Fruit fly (Drosophila melanogaster) Kc167 (cell line): Measurements from ENCODE around the gene CG7945.

ENCODE experiments used
- Myc ChIP-seq: fragments of >200 bp; optimal IDR thresholded peaks from 2 replicates; lab custom pipeline; 2017; ENCODE audit warnings: missing external identifiers
- Sin3A ChIP-seq: fragments of >200 bp; optimal IDR thresholded peaks from 2 replicates; lab custom pipeline; 2018; ENCODE audit warnings: missing external identifiers
- h ChIP-seq: fragments of >200 bp; optimal IDR thresholded peaks from 3 replicates; lab custom pipeline; 2018; ENCODE audit warnings: missing external identifiers
- insv ChIP-seq: fragments of >200 bp; optimal IDR thresholded peaks from 3 replicates; lab custom pipeline; 2018; ENCODE audit warnings: missing external identifiers
- psq ChIP-seq: fragments of >200 bp; optimal IDR thresholded peaks from 2 replicates; lab custom pipeline; 2017; ENCODE audit warnings: missing external identifiers
- ttk ChIP-seq: sonication (Bioruptor generic); optimal IDR thresholded peaks from 2 replicates; lab custom pipeline; 2017; ENCODE audit warnings: missing external identifiers

CG7945 gene

DNA sequence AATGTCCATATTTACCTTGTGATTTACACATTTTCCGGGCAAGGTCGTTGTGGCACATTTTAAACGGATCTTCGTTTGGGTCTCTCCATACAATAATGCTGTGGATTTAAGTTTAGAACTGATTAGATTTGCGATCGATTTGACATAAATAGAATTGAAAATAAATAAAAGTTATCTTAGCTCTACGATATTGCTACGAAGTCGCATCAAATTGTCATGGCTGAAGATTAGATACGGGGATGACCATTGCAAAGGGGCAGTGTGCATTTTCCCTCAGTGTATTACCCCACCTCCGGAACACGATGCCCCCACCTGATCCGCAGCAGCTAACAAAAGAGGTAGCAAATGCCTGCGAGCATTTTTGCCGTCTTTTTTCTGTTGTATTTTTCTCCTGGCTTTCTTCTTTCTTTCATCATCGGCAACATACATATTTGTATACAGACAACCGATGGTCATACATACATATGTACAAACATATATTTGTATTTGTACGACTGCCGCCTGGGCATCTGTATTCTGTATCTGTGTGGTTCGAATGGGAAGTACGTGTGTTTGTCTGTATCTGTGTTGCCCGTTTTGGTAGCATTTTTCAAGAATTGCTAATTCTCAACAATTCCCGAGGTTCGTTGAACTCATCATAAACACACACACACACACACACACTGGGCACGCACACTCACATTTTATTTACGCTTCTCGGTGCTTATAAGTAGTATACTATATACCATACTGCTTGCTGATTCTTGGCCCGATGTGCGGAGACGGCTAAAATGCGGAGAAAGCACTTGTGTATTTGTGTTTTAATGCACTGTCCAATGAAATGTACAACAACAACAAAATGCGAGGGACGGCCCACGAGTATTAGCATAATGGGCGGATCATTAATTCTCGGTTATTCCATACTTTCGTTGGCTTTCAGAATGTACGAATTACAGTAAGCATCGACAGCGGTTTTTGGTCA lies 20.8 kb upstream of the CG7945 start:
- no peak for TF ChIP-seq ttk (lab: Kevin White, UChicago)

dm6 chr3L:15543467-15543866 lies 19.5 kb upstream of the CG7945 start:
- TF ChIP-seq Sin3A (no peak), Myc (lab: Kevin White, UChicago) (no peak), h (no peak), ttk (lab: Kevin White, UChicago) (no peak), psq (no peak), insv (lab: Kevin White, UChicago) (no peak)

dm6 chr3L:15543049-15543448 lies 19.1 kb upstream of the CG7945 start:
- TF ChIP-seq ttk (lab: Kevin White, UChicago) (no peak), psq (no peak), insv (lab: Kevin White, UChicago) (no peak), h (no peak), Myc (lab: Kevin White, UChicago) (no peak), Sin3A (no peak)

dm6 chr3L:15541281-15541680 lies 17.3 kb upstream of the CG7945 start:
- TF ChIP-seq h (no peak), Myc (lab: Kevin White, UChicago) (no peak), ttk (lab: Kevin White, UChicago) (no peak), psq (no peak), Sin3A (no peak), insv (lab: Kevin White, UChicago) (no peak)

- TF ChIP-seq h (no peak), insv (lab: Kevin White, UChicago) (no peak), Sin3A (no peak), Myc (lab: Kevin White, UChicago) (no peak), psq (no peak), ttk (lab: Kevin White, UChicago) (no peak)
Measured at dm6 chr3L:15540682-15541081, 16.7 kb upstream of the CG7945 start.

DNA sequence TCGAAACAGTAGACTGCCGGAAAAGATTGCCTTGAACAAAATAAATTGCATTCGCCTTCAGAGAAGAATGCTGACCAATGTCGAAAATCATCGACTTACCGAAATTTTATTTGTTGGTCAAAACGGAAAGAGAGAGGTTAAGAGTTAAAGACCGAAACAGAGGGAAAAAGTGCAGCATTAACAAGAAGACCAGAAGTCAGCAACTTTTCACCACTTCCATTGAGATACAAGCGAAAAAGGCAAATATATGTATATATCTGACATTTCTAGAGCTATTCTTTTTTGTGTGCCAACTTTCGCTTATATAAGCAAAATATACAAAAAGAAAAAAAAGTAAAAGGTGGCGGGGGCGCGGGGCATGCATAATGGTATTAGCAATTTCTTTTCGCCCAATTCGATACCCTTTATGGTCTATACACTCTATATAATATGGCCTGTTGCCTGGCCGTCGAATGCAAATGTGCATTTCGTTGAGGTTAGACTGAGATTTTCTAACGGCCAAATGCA lies 16.0 kb upstream of the CG7945 start:
- TF ChIP-seq insv (lab: Kevin White, UChicago) (no peak), Myc (lab: Kevin White, UChicago) (no peak), ttk (lab: Kevin White, UChicago) (no peak), Sin3A (no peak), h (no peak), psq (no peak)

DNA sequence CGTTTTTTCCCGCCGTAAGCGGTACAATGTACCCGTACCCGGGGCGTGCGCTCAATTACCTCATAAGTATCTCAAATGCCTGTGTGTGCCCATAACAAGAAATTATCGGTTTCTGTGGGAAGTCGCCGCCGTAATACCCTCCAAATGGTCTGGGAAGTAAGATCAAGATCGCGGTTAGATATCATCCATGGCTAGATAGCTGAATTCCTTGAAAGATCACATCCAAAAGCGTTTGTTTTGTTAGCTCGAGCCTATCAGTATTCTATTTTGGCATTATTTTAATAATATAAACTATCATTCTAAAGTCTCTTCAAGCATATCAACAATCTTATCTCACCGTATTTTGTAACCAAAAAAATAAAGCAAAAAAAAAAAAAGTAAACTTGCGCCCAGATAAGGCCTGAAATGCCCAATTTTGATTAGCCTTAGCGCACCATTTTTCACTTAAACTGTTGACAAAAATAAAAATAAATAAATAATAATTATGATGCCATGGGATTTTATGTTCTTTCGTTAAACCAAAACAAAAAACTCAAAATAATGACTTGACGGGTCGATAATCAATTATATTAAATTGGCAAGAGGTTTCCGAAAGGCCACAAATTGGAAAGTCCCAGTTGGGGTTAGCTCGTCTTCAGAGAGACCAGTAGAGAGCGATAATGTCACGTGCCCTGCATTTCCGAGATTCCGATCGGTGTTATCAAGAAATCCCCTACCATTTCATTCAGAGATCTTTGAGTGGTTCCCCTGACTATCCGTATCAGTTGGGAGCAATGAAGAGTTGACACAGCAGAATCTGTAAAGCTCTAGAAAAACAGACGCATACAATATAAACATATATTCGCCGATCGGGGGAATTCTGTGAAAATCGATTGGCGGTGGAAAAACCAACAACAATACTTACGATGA lies 14.9 kb upstream of the CG7945 start:
- TF ChIP-seq Myc (lab: Kevin White, UChicago) = no peak
- no peak for TF ChIP-seq h
- TF ChIP-seq ttk (lab: Kevin White, UChicago) = no peak
- no peak for TF ChIP-seq psq
- TF ChIP-seq Sin3A = no peak
- TF ChIP-seq insv (lab: Kevin White, UChicago) = no peak

DNA sequence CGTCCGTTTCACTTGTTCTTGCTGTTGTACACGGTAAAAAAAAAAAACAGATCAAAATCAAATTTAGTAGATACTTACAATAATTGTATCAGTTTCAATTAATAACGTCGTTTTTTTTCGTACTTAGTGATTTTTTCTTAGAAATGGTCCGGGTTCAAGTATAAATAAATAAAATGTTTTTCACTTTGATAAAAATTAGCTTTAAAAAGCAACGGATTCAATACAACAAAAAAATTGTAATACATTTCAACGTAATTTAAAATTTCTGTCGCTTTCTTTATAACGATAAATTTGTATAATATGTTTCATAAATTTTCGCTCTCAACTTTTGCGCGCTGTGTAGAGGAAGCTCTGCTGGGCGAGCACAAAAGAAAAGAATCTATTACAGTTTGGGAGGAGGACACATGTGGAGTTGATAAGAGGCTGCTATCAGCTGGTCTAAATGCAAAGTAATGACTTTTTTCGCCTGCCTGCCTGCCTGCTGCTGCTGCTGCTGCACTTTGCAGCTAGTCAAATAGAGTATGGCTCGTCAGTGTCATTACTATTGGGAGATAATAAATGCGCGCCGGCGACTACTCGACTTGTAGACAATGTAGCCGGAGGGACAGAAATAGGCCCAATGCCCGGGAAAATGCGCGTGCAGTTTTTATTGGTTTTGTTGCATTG lies 14.1 kb upstream of the CG7945 start:
- TF ChIP-seq Sin3A (no peak), ttk (lab: Kevin White, UChicago) (no peak), Myc (lab: Kevin White, UChicago) (no peak), psq (no peak)

DNA sequence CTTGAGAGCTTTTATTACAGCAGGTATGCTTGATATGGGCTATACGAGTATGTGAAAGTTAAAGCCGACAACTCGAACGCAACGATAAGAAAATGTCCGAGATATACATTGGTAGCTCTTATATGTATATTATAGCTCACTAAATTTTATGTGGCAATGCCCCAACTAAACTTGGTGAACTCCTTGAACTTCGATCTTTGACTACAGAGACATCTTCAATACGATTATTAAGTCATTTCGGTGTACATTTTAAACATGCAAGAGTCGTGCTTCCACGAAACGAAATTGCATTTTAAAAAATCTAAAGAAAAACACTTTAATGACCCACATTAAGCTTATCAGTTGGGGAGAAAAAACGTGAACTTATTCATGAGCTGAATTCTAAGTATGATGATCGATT lies 12.6 kb upstream of the CG7945 start:
- TF ChIP-seq psq = no peak
- no peak for TF ChIP-seq ttk (lab: Kevin White, UChicago)
- TF ChIP-seq Myc (lab: Kevin White, UChicago) = no peak
- TF ChIP-seq Sin3A = no peak
- no peak for TF ChIP-seq insv (lab: Kevin White, UChicago)
- no peak for TF ChIP-seq h

DNA sequence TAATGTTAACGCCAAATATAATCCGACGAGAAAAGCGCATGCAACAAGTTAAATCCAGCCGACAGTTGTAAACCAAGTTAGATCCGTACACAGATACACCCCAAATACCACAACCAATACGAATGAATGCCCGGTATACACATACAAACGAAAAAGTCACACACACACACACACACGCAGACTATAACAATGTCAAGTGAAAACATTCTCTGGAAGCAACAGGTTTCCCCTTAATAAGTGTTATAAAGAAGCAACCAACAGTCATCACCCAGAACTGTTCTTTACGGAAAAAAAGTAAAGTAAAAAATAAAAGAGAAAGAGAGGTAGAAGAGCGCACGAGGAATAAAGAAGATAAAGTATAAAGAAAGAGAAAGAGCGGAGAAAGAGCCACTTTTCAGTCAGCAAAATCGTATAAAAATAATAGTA lies 11.9 kb upstream of the CG7945 start:
- TF ChIP-seq Myc (lab: Kevin White, UChicago) (no peak), h (no peak), psq (no peak), Sin3A (no peak), insv (lab: Kevin White, UChicago) (no peak), ttk (lab: Kevin White, UChicago) (no peak)

- TF ChIP-seq insv (lab: Kevin White, UChicago) (no peak), ttk (lab: Kevin White, UChicago) (no peak), h (no peak), psq (no peak), Sin3A (no peak)
Measured at dm6 chr3L:15535228-15535598, 11.3 kb upstream of the CG7945 start, which contains the start of gene CrebA. Gene CrebA (plus strand): TSS chr3L:15535395.
